Fruit fly (Drosophila melanogaster): ENCODE measurements around the gene bab2.

Gene bab2

DNA sequence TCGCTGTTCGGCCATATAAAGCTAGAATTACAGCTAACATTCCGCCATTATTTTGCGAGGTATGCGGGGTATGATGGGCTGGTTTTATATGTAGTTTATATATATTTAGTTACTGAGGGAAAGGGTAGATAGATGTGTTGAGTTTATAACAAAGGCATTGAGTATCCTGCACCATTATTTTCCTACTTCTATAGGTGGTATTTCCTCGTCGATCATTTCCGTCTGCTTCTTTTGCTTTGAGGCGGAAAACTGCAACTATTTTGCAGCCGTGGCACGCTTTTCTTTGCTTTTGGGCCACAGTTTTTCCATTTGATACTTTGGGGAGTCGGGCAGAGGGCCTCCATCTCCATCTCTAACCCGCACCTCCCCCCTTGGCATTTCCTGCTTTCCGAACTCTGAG, 27.8 kb downstream of the bab2 start (continued):
- TF ChIP-seq Ets21C (GFP tag; optimal IDR thresholded peaks at IDR 0.05) (no peak), Eip75B (GFP tag; optimal IDR thresholded peaks at IDR 0.05) (no peak), salr (GFP tag; optimal IDR thresholded peaks at IDR 0.05) (no peak)

DNA sequence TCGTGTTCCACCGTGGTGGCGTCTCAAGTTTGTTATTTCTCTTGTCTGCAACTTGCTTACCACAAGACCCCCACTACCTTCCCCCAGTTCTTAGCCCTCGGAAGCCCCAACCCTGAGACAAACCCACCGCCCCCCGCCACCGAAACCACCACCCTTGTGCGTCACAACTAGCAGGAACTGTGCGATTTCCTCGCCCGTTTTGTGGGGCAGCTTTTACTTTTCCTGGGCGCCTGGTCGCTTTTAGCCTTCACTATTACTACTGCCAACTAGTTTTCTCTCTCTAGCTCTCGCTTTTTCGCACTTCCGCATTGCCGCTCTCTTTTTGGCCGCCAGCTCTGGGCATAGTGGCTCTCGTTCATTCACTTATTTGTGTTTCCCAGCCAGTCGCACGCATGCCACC, 30.6 kb downstream of the bab2 start:
- TF ChIP-seq dsx (GFP tag; optimal IDR thresholded peaks at IDR 0.05; ENCODE audit: poor library complexity, severe bottlenecking), result no peak
- no peak for TF ChIP-seq CG34406 (GFP tag; optimal IDR thresholded peaks at IDR 0.05)
- TF ChIP-seq OdsH (GFP tag; optimal IDR thresholded peaks at IDR 0.05), result no peak
- TF ChIP-seq CG6792 (GFP tag; optimal IDR thresholded peaks at IDR 0.05), result no peak

DNA sequence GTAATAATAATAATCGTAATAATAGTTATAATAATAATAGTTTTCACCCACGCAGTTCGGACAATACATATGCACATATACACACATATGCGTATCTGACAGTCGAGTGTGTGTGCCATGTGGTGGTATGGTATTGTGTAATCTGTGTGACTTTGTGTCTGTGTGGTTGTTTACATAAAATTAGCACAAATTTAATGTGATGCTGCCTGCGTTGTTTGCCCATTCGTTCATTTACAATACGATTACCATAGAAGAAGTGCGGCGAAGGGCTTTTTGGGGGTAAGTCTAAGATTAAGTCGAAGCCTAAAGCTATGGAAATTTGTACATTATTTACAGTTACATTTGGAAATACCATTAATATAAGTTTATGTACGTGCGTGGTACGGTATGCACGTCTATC, 36.5 kb downstream of the bab2 start:
- peak; percentile 77 for TF ChIP-seq fkh (GFP tag; optimal IDR thresholded peaks at IDR 0.05)
- TF ChIP-seq eg (GFP tag; IDR thresholded peaks at IDR 0.05), result no peak

DNA sequence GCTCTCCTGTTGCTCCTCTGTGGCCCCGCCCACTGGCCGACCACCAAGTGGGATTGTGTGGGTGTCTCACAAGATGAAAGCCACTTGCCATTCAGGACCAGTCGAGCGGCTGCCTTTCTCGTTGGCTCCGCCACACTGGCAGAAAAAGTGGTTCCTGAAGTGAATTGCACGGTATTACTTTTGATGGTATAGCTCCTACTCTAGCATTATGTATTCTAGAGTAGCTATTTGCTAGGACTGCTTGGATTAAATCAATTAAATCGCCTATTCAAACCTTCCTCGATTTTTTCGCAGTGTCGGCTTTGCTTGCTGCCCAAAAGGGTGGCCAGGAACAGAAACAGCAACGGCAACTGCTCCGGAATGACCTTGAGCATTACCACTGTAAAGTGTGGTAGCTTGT, 37.7 kb downstream of the bab2 start:
- TF ChIP-seq Sox15 (GFP tag; optimal IDR thresholded peaks at IDR 0.05), result no peak
- TF ChIP-seq CG10669 (GFP tag; optimal IDR thresholded peaks at IDR 0.05), result peak; percentile 70
- peak; percentile 81 for TF ChIP-seq Eip78C (GFP tag)
- TF ChIP-seq salr (GFP tag; optimal IDR thresholded peaks at IDR 0.05), result no peak
- peak; percentile 13 for TF ChIP-seq CG7368 (GFP tag; optimal IDR thresholded peaks at IDR 0.05)
- no peak for TF ChIP-seq Eip93F (GFP tag; optimal IDR thresholded peaks at IDR 0.05)
- TF ChIP-seq CG9139 (GFP tag; optimal IDR thresholded peaks at IDR 0.05), result no peak
- TF ChIP-seq fkh (GFP tag; optimal IDR thresholded peaks at IDR 0.05), result no peak
- no peak for TF ChIP-seq fd85E (GFP tag; optimal IDR thresholded peaks at IDR 0.05)
- peak; percentile 11 for TF ChIP-seq Hr39 (GFP tag; optimal IDR thresholded peaks at IDR 0.05)
- no peak for TF ChIP-seq CG8319 (GFP tag; optimal IDR thresholded peaks at IDR 0.05)
- TF ChIP-seq CG6163 (GFP tag; IDR thresholded peaks at IDR 0.05), result peak; percentile 73
- TF ChIP-seq CG15336 (GFP tag; IDR thresholded peaks at IDR 0.05), result peak; percentile 22; the same call in 1 of the 2 replicates
- peak in 1 of 2 experiments; percentile 54 for TF ChIP-seq ss (GFP tag; optimal IDR thresholded peaks at IDR 0.05)
- TF ChIP-seq spab (GFP tag; optimal IDR thresholded peaks at IDR 0.05), result peak; percentile 62
- peak; percentile 55 for TF ChIP-seq dsx (GFP tag; optimal IDR thresholded peaks at IDR 0.05; ENCODE audit: poor library complexity, severe bottlenecking)
- TF ChIP-seq Hr38 (GFP tag; optimal IDR thresholded peaks at IDR 0.05), result no peak
- TF ChIP-seq CG3919 (GFP tag; optimal IDR thresholded peaks at IDR 0.05), result peak; percentile 62
- TF ChIP-seq Lpt (GFP tag; optimal IDR thresholded peaks at IDR 0.05), result no peak
- no peak for TF ChIP-seq Smox (GFP tag; optimal IDR thresholded peaks at IDR 0.05)
- peak; percentile 8 for TF ChIP-seq esn (GFP tag; optimal IDR thresholded peaks at IDR 0.05)
- peak; percentile 44 for TF ChIP-seq topi (GFP tag; optimal IDR thresholded peaks at IDR 0.05)
- TF ChIP-seq cyc (GFP tag; optimal IDR thresholded peaks at IDR 0.05), result peak; percentile 47
- no peak for TF ChIP-seq CG11294 (GFP tag; IDR thresholded peaks at IDR 0.05)
- TF ChIP-seq Ets21C (GFP tag; optimal IDR thresholded peaks at IDR 0.05), result no peak
- TF ChIP-seq dac (GFP tag; optimal IDR thresholded peaks at IDR 0.05), result no peak
- peak; percentile 17 for TF ChIP-seq CG32006 (GFP tag; optimal IDR thresholded peaks at IDR 0.05)
- no peak for TF ChIP-seq vri (GFP tag; optimal IDR thresholded peaks at IDR 0.05)
- no peak for TF ChIP-seq lz (GFP tag; optimal IDR thresholded peaks at IDR 0.05)
- TF ChIP-seq CG6792 (GFP tag; optimal IDR thresholded peaks at IDR 0.05), result no peak
- TF ChIP-seq CG16779 (tag; optimal IDR thresholded peaks at IDR 0.05), result no peak
- TF ChIP-seq CG8632 (GFP tag; optimal IDR thresholded peaks at IDR 0.05), result no peak
- TF ChIP-seq Sox14 (GFP tag; optimal IDR thresholded peaks at IDR 0.05), result no peak
- no peak for TF ChIP-seq CG34406 (GFP tag; optimal IDR thresholded peaks at IDR 0.05)
- peak; percentile 53 for TF ChIP-seq CG3032 (tag; optimal IDR thresholded peaks at IDR 0.05)
- TF ChIP-seq fd59A (GFP tag; optimal IDR thresholded peaks at IDR 0.05), result peak; percentile 3
- TF ChIP-seq achi (GFP tag; optimal IDR thresholded peaks at IDR 0.05), result peak; percentile 53
- no peak for TF ChIP-seq CG8119 (GFP tag; IDR thresholded peaks at IDR 0.05)
- TF ChIP-seq Sox102F (GFP tag; optimal IDR thresholded peaks at IDR 0.05), result no peak
- peak; percentile 69 for TF ChIP-seq Ets96B (tag; optimal IDR thresholded peaks at IDR 0.05)
- peak; percentile 39 for TF ChIP-seq CG11762 (GFP tag; optimal IDR thresholded peaks at IDR 0.05; ENCODE audit: insufficient read depth)
- TF ChIP-seq pdm3 (GFP tag; optimal IDR thresholded peaks at IDR 0.05), result no peak
- TF ChIP-seq CG4318 (GFP tag; optimal IDR thresholded peaks at IDR 0.05), result no peak
